Worm (Caenorhabditis elegans): ENCODE measurements around the gene str-88.

DNA sequence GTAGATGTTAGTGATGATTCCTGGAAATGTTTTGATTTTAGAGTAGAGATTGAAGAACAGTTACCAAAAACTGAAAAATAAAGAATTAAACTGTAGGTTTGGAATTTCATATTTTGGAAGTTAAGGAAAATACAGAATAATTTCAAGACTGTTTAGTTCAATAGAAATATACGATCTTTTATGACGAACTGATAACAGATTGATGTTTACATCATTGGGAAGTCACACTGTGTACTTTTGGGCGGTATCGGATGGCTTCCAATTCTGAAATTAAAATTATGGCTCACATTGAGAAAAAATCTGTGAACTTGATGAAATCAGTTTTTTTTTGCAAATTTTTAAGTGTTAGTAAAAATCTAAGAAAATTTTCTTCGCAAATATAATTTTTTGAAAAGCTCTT, 48.8 kb upstream of the str-88 start, which contains the start of gene T26H5.8:
- TF ChIP-seq elt-3 (tag; optimal IDR thresholded peaks at IDR 0.05) (no peak), ztf-11 (tag; optimal IDR thresholded peaks at IDR 0.05) (no peak), ham-2 (GFP tag; optimal IDR thresholded peaks at IDR 0.05) (no peak), unc-62 (GFP tag; optimal IDR thresholded peaks at IDR 0.05) (no peak), cnd-1 (tag; optimal IDR thresholded peaks at IDR 0.05) (no peak), flh-1 (GFP tag; optimal IDR thresholded peaks at IDR 0.05) (no peak), mab-5 (tag; optimal IDR thresholded peaks at IDR 0.05) (no peak), nhr-12 (tag; optimal IDR thresholded peaks at IDR 0.05) (no peak), nhr-76 (tag; optimal IDR thresholded peaks at IDR 0.05) (no peak), ces-1 (GFP tag; optimal IDR thresholded peaks at IDR 0.05) (no peak), nhr-237 (tag; optimal IDR thresholded peaks at IDR 0.05) (no peak)

Measured in whole organism, mixed stage, embryonic.